Fruit fly (Drosophila melanogaster): Measurements from ENCODE around the gene Ubr3.

Ubr3 gene

dm6 chrX:7933210-7933915 is 2.3 kb upstream of the Ubr3 start, which contains the start of the genes Dhdds and RpS14a (continued):
- TF ChIP-seq mam (GFP tag; optimal IDR thresholded peaks at IDR 0.05) (peak; percentile 35), CG14710 (tag; optimal IDR thresholded peaks at IDR 0.05) (peak; percentile 90), gfzf (GFP tag; optimal IDR thresholded peaks at IDR 0.05) (peak; percentile 89), CG10321 (GFP tag; IDR thresholded peaks at IDR 0.05) (no peak), CG9727 (GFP tag; optimal IDR thresholded peaks at IDR 0.05) (peak; percentile 90), Dref (GFP tag; IDR thresholded peaks at IDR 0.05) (peak; percentile 73), CG7963 (GFP tag; IDR thresholded peaks at IDR 0.05; ENCODE audit: partially characterized antibody) (peak; percentile 44; the same call in 1 of the 3 replicates), CG12391 (tag; optimal IDR thresholded peaks at IDR 0.05) (peak; percentile 63), Bdp1 (GFP tag; optimal IDR thresholded peaks at IDR 0.05) (peak; percentile 24), lmd (GFP tag; IDR thresholded peaks at IDR 0.05) (no peak), CG4328 (GFP tag; optimal IDR thresholded peaks at IDR 0.05) (peak; percentile 74), NK7.1 (GFP tag; optimal IDR thresholded peaks at IDR 0.05) (peak; percentile 28), CG18619 (GFP tag; optimal IDR thresholded peaks at IDR 0.05) (peak; percentile 73), pnt (GFP tag; optimal IDR thresholded peaks at IDR 0.05) (no peak), Stat92E (GFP tag; optimal IDR thresholded peaks at IDR 0.05) (peak in 1 of 3 experiments; percentile 44), CG11456 (GFP tag; IDR thresholded peaks at IDR 0.05) (peak; percentile 52; the same call in 1 of the 3 replicates), sisA (GFP tag; IDR thresholded peaks at IDR 0.05) (no peak), CG4707 (GFP tag; optimal IDR thresholded peaks at IDR 0.05) (peak; percentile 38), CG7271 (tag; optimal IDR thresholded peaks at IDR 0.05) (peak; percentile 80), ase (GFP tag; IDR thresholded peaks at IDR 0.05) (no peak), pzg (GFP tag; optimal IDR thresholded peaks at IDR 0.05) (peak; percentile 85), psq (GFP tag; optimal IDR thresholded peaks at IDR 0.05) (no peak), crp (GFP tag; optimal IDR thresholded peaks at IDR 0.05) (peak in 1 of 2 experiments; percentile 47), CG11695 (GFP tag; IDR thresholded peaks at IDR 0.05) (0 out of 3 replicates have a peak, but pooled peaks have one; percentile 17), bsh (GFP tag; optimal IDR thresholded peaks at IDR 0.05) (peak in 1 of 2 experiments; percentile 25), mirr (GFP tag; optimal IDR thresholded peaks at IDR 0.05) (no peak), Taf1 (GFP tag; IDR thresholded peaks at IDR 0.05) (no peak), CG3847 (GFP tag; IDR thresholded peaks at IDR 0.05) (peak; percentile 47), shn (GFP tag; optimal IDR thresholded peaks at IDR 0.05) (peak; percentile 4), H15 (GFP tag; IDR thresholded peaks at IDR 0.05) (0 out of 3 replicates have a peak, but pooled peaks have one; percentile 54), ap (GFP tag; IDR thresholded peaks at IDR 0.05) (no peak), Jarid2 (GFP tag; optimal IDR thresholded peaks at IDR 0.05) (peak; percentile 30), lab (GFP tag; optimal IDR thresholded peaks at IDR 0.05) (peak; percentile 80), CG6254 (GFP tag; optimal IDR thresholded peaks at IDR 0.05) (no peak), amos (GFP tag; IDR thresholded peaks at IDR 0.05; ENCODE audit: partially characterized antibody) (peak; percentile 75), dati (GFP tag; IDR thresholded peaks at IDR 0.05) (no peak), D (optimal IDR thresholded peaks at IDR 0.05) (no peak), D (GFP tag; optimal IDR thresholded peaks at IDR 0.05) (peak; percentile 62), CG1647 (GFP tag; optimal IDR thresholded peaks at IDR 0.05) (no peak), tin (GFP tag; optimal IDR thresholded peaks at IDR 0.05) (peak; percentile 17), chn (GFP tag; optimal IDR thresholded peaks at IDR 0.05) (no peak), CG10147 (GFP tag; optimal IDR thresholded peaks at IDR 0.05) (peak; percentile 72), ttk (GFP tag; IDR thresholded peaks at IDR 0.05) (no peak), CG17568 (GFP tag; optimal IDR thresholded peaks at IDR 0.05) (peak; percentile 78), Xrp1 (GFP tag; IDR thresholded peaks at IDR 0.05) (no peak), Sin3A (optimal IDR thresholded peaks at IDR 0.05) (peak; percentile 100), CG12236 (GFP tag; optimal IDR thresholded peaks at IDR 0.05) (peak; percentile 41), CHES-1-like (GFP tag; optimal IDR thresholded peaks at IDR 0.05) (peak; percentile 72), CG11723 (GFP tag; optimal IDR thresholded peaks at IDR 0.05) (peak; percentile 55)

Measured in whole organism, embryonic.